Worm (Caenorhabditis elegans): ENCODE measurements around the gene msp-55.

- TF ChIP-seq flh-1 (GFP tag; optimal IDR thresholded peaks at IDR 0.05) = no peak
- no peak for TF ChIP-seq unc-39 (tag; optimal IDR thresholded peaks at IDR 0.05)
- peak; percentile 1 for TF ChIP-seq pha-4 (tag; optimal IDR thresholded peaks at IDR 0.05)
- TF ChIP-seq nhr-76 (tag; optimal IDR thresholded peaks at IDR 0.05) = no peak
- no peak for TF ChIP-seq nhr-237 (tag; optimal IDR thresholded peaks at IDR 0.05)
- TF ChIP-seq unc-62 (GFP tag; optimal IDR thresholded peaks at IDR 0.05) = no peak
- no peak for TF ChIP-seq ceh-83 (GFP tag; optimal IDR thresholded peaks at IDR 0.05)
- TF ChIP-seq mep-1 (tag; optimal IDR thresholded peaks at IDR 0.05) = no peak
- no peak for TF ChIP-seq mls-2 (tag; optimal IDR thresholded peaks at IDR 0.05)
- peak; percentile 27 for TF ChIP-seq ztf-11 (tag; optimal IDR thresholded peaks at IDR 0.05)
- TF ChIP-seq elt-1 (tag; optimal IDR thresholded peaks at IDR 0.05; ENCODE audit: borderline replicate concordance, insufficient read depth) = no peak
- no peak for TF ChIP-seq sptf-1 (tag; optimal IDR thresholded peaks at IDR 0.05)
Observed at ce11 chrIV:5090993-5091793, 35.4 kb upstream of the msp-55 start, which contains the start of the genes snpn-1 and C02B10.4.
